Worm (Caenorhabditis elegans): Measurements from ENCODE around the gene F01F1.15.

The F01F1.15 gene

DNA sequence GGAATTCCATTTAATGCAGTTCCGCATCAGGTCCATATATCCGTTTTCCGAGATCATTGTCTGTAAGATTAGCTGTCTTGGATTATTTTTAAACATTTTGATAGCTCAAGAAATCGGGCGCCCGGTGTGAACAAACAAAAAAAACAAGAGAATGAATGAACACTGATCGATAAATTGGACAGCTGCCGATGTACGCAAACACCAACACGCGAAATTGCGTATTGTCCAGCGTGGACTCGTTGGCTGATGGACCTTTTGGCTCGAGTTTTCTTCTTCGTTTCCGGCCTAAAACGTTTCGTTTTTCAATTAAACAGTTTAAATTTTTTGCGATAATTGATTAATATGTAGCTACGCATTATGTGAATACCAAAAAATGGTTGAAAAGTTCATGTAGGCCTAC lies 36.7 kb upstream of the F01F1.15 start, which contains the start of gene dpff-1:
TSS of gene dpff-1 (minus strand) at position 288 of the 400 bp plus-strand sequence.
- TF ChIP-seq hlh-11 (tag; optimal IDR thresholded peaks at IDR 0.05) (peak; percentile 12), mes-2 (tag; optimal IDR thresholded peaks at IDR 0.05; ENCODE audit: poor library complexity, severe bottlenecking) (peak; percentile 64), unc-39 (tag; optimal IDR thresholded peaks at IDR 0.05) (no peak), nhr-77 (tag; optimal IDR thresholded peaks at IDR 0.05) (no peak), R02D3.7 (tag; optimal IDR thresholded peaks at IDR 0.05) (no peak), lsy-2 (tag; optimal IDR thresholded peaks at IDR 0.05) (peak in 1 of 2 experiments; percentile 43), daf-19 (GFP tag; conservative IDR thresholded peaks at IDR 0.05) (no peak), madf-9 (GFP tag; conservative IDR thresholded peaks at IDR 0.05) (no peak), dve-1 (tag; optimal IDR thresholded peaks at IDR 0.05; ENCODE audit: insufficient read depth) (peak; percentile 30), hlh-30 (tag; optimal IDR thresholded peaks at IDR 0.05; ENCODE audit: insufficient read depth) (peak; percentile 16), nhr-11 (tag; optimal IDR thresholded peaks at IDR 0.05) (no peak), dmd-6 (GFP tag; IDR thresholded peaks at IDR 0.05) (0 out of 2 replicates have a peak, but pooled peaks have one; percentile 7), lin-29 (GFP tag; IDR thresholded peaks at IDR 0.05) (no peak), tag-97 (GFP tag; IDR thresholded peaks at IDR 0.05) (no peak), nhr-25 (tag; optimal IDR thresholded peaks at IDR 0.05; ENCODE audit: borderline replicate concordance, insufficient read depth) (no peak), vab-7 (GFP tag; IDR thresholded peaks at IDR 0.05) (no peak), zfp-2 (tag; optimal IDR thresholded peaks at IDR 0.05) (no peak), ama-1 (optimal IDR thresholded peaks at IDR 0.05) (no peak), hmg-1.1 (GFP tag; IDR thresholded peaks at IDR 0.05) (peak; percentile 39; the same call in 1 of the 2 replicates), mep-1 (tag; optimal IDR thresholded peaks at IDR 0.05) (peak; percentile 12), ceh-28 (tag; optimal IDR thresholded peaks at IDR 0.05) (no peak)

DNA sequence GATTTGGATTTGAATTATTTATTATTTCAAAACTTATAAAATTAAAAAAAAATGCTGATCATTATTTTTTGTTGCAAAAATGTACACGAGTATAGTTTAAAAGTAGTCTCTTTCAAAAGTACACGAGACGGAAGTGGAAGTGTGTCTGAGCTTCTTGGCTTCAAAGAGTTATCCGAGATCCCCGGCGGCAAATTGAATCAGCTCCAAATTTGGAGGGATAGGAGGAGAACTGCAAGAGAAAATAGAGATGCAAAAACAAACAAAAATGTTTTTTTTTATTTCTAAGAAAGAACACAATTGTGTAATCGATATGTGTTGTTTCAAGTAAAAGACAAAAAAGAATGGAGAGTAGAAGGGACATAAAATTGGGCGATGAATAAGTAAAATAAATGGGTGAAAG lies 33.2 kb upstream of the F01F1.15 start:
- TF ChIP-seq nhr-41 (GFP tag; IDR thresholded peaks at IDR 0.05) (no peak), hif-1 (tag; optimal IDR thresholded peaks at IDR 0.05) (no peak), lin-1 (GFP tag; IDR thresholded peaks at IDR 0.05) (no peak), nhr-6 (tag; optimal IDR thresholded peaks at IDR 0.05) (no peak), cey-2 (tag; optimal IDR thresholded peaks at IDR 0.05; ENCODE audit: borderline replicate concordance, insufficient read depth) (no peak), nhr-77 (tag; optimal IDR thresholded peaks at IDR 0.05) (no peak), dpl-1 (GFP tag; optimal IDR thresholded peaks at IDR 0.05) (no peak), unc-130 (GFP tag; optimal IDR thresholded peaks at IDR 0.05) (no peak), R02D3.7 (tag; optimal IDR thresholded peaks at IDR 0.05) (no peak), dmd-9 (GFP tag; IDR thresholded peaks at IDR 0.05) (no peak), rbr-2 (tag; optimal IDR thresholded peaks at IDR 0.05) (no peak)

DNA sequence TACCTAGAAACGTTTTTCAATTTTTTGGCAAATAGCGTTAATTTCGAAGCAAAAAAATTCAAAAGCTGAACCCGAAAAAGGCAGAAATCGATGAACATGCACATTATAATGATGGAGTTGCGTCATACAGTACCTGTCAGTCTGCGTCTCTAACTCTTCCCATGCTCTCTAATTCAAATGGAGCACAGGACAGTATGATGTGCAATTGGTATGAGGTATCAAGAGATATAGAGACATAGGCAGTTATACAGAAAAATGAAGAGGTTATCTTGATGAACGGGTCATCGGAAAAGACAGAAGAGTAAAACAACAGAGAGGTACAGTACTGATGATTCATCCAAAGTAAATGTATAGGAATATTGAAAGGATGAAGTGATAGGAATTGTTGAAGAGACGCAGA lies 31.4 kb upstream of the F01F1.15 start:
- TF ChIP-seq hlh-11 (tag; optimal IDR thresholded peaks at IDR 0.05) (peak; percentile 23), hif-1 (tag; optimal IDR thresholded peaks at IDR 0.05) (no peak), daf-16 (GFP tag; optimal IDR thresholded peaks at IDR 0.05) (no peak), daf-16 (tag; optimal IDR thresholded peaks at IDR 0.05) (peak; percentile 18), nhr-28 (tag; optimal IDR thresholded peaks at IDR 0.05) (peak; percentile 10), nhr-6 (tag; optimal IDR thresholded peaks at IDR 0.05) (peak; percentile 96), pha-4 (GFP tag; IDR thresholded peaks at IDR 0.05) (no peak), pha-4 (tag; optimal IDR thresholded peaks at IDR 0.05) (peak; percentile 22), dmd-9 (GFP tag; IDR thresholded peaks at IDR 0.05) (no peak), mep-1 (tag; optimal IDR thresholded peaks at IDR 0.05) (peak; percentile 44), dve-1 (tag; optimal IDR thresholded peaks at IDR 0.05; ENCODE audit: insufficient read depth) (peak; percentile 52), lsy-2 (tag; optimal IDR thresholded peaks at IDR 0.05) (peak in 1 of 2 experiments; percentile 58)

DNA sequence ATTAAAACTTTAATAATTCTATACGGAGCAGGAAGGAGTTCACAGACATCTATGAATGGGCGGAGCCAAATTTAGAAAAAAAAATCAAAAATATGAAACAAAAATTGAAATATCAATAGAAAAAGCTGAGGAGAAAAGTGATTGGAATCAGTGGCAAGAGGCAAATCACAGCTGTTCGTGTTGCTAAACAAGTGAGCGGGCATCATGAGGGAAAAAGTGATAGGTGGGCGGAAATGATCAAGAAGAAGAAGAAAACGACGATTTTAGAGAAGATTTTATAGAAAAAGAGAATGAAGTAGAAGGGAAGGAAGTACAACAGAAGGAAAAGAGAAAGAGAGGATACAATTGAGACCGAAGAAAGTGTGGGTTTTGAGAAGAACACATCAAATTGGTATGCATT lies 29.3 kb upstream of the F01F1.15 start:
- TF ChIP-seq hlh-11 (tag; optimal IDR thresholded peaks at IDR 0.05) (peak; percentile 24), vab-7 (GFP tag; IDR thresholded peaks at IDR 0.05) (no peak)

All from whole organism, L4 larva.